Worm (Caenorhabditis elegans): ENCODE results near the gene rev-1.

DNA sequence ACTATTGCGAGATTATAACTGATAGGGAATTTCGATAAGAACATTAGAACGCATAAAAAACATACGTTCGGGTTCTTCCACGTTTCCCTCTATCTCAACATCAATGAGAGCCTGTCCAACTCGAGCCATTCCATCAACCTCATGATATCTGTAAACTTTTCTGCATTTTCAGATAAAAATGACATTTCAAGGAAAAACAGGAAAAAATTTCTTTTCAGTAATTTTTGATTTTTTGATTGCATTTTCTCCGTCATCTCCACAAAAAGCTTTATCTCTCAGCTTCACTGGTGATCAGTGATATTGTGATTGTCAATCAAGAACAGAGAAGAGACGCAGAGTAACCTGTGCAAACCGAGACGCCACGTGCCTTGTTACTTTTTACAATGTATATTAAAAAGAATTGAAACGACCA is 43.9 kb downstream of the rev-1 start:
- no peak for TF ChIP-seq efl-1 (GFP tag; optimal IDR thresholded peaks at IDR 0.05)
- no peak for TF ChIP-seq snpc-4 (GFP tag; optimal IDR thresholded peaks at IDR 0.05)
- TF ChIP-seq snpc-4 (tag; optimal IDR thresholded peaks at IDR 0.05) = no peak
- no peak for TF ChIP-seq Y56A3A.18 (GFP tag; IDR thresholded peaks at IDR 0.05)
- no peak for TF ChIP-seq ztf-22 (GFP tag; optimal IDR thresholded peaks at IDR 0.05)
- no peak for TF ChIP-seq D2030.7 (GFP tag; IDR thresholded peaks at IDR 0.05)
- TF ChIP-seq lin-35 (GFP tag; optimal IDR thresholded peaks at IDR 0.05) = no peak
- TF ChIP-seq ceh-79 (tag; optimal IDR thresholded peaks at IDR 0.05) = no peak
- TF ChIP-seq C06A6.2 (GFP tag; conservative IDR thresholded peaks at IDR 0.05) = no peak
- no peak for TF ChIP-seq ceh-40 (GFP tag; IDR thresholded peaks at IDR 0.05)
- TF ChIP-seq hmg-1.2 (GFP tag; IDR thresholded peaks at IDR 0.05) = no peak
- TF ChIP-seq B0035.1 (tag; optimal IDR thresholded peaks at IDR 0.05) = no peak
- TF ChIP-seq nhr-90 (tag; optimal IDR thresholded peaks at IDR 0.05) = peak; percentile 28
- no peak for TF ChIP-seq akir-1 (GFP tag; optimal IDR thresholded peaks at IDR 0.05)
